Worm (Caenorhabditis elegans): ENCODE measurements around the gene mtre-1.

The mtre-1 gene

DNA sequence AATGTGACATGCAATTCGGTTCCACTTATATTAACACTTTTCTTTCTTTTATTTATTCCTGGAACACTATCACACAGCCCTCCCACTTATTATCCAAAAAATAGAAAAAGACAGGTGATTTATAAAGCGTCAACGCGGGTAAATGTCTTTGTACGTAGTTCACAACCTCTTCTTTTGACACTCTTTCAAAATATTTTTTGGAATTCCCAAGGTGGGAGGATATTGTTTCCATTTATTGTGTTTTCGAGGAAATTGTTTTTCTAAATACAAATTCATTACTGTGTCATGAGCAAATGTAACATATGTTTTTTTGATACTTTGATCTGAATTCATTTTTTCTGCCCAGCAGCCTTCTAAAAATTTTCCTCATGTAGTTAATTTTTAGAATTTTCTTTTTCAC lies 7.5 kb upstream of the mtre-1 start (continued):
- TF ChIP-seq ceh-90 (tag; optimal IDR thresholded peaks at IDR 0.05) (no peak), dpl-1 (GFP tag; optimal IDR thresholded peaks at IDR 0.05) (no peak), mep-1 (tag; optimal IDR thresholded peaks at IDR 0.05) (no peak), jun-1 (tag; optimal IDR thresholded peaks at IDR 0.05) (no peak), nhr-20 (tag; optimal IDR thresholded peaks at IDR 0.05) (no peak), grh-1 (GFP tag; IDR thresholded peaks at IDR 0.05) (no peak), unc-62 (GFP tag; optimal IDR thresholded peaks at IDR 0.05) (no peak), sup-37 (GFP tag; optimal IDR thresholded peaks at IDR 0.05) (no peak), isw-1 (GFP tag; IDR thresholded peaks at IDR 0.05) (no peak), unc-98 (GFP tag; IDR thresholded peaks at IDR 0.05) (no peak), dsc-1 (tag; optimal IDR thresholded peaks at IDR 0.05) (peak; percentile 45), lir-3 (tag; optimal IDR thresholded peaks at IDR 0.05; ENCODE audit: poor library complexity) (no peak)

DNA sequence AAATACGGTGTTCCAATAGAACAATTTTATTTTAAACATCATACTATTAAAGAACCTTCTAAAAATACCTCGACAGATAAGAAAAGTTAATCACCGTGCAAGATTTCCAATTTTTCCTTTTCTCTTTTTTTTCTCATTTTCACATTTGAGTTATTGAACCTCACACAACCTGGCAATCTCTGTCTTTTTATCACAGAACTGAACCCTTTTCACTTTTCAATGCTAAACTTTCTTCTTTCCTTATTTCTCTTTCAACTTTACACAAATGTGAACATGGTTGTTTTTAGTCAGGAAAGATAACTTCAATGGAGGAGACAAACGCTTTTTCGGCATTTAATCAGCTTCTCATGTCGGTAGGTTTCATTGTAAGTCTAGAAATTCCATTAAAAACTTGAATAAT lies 2.5 kb upstream of the mtre-1 start, which contains the start of gene T05H10.4:
Gene T05H10.4, plus strand, starts transcription at position 301 of the 400 bp plus-strand sequence.
- peak; percentile 53 for TF ChIP-seq blmp-1 (tag; optimal IDR thresholded peaks at IDR 0.05)
- TF ChIP-seq ceh-63 (GFP tag; optimal IDR thresholded peaks at IDR 0.05): no peak
- no peak for TF ChIP-seq sox-4 (tag; optimal IDR thresholded peaks at IDR 0.05)

DNA sequence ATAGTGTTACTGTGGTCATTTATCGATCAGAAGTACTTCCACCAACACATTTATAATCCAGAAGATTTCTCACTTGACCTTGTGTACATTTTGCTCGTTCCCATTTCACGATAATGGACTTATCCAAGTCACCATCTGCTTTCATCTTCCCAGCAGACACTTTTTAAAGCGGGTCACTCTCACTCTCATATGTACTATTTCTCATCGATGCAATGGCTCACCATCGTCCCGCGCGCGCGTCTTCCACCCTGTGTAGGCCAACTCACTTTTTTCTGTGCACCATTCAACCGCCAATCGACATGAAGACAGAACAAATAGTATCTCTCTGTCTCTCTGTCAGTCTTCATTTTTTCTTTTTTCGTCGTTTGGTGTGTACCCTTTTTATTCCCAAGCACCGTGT lies 1.8 kb upstream of the mtre-1 start:
- TF ChIP-seq F16B12.6 (tag; optimal IDR thresholded peaks at IDR 0.05) (no peak), nhr-19 (GFP tag; conservative IDR thresholded peaks at IDR 0.05) (no peak), hlh-4 (tag; optimal IDR thresholded peaks at IDR 0.05) (no peak), skn-1 (tag; optimal IDR thresholded peaks at IDR 0.05) (no peak), nhr-85 (tag) (no peak), Y116A8C.19 (tag; optimal IDR thresholded peaks at IDR 0.05; ENCODE audit: borderline replicate concordance) (no peak), unc-86 (tag; optimal IDR thresholded peaks at IDR 0.05) (no peak), nhr-77 (tag; optimal IDR thresholded peaks at IDR 0.05) (no peak), sox-4 (tag; optimal IDR thresholded peaks at IDR 0.05) (no peak), lin-15B (tag; optimal IDR thresholded peaks at IDR 0.05) (no peak), lin-39 (tag; optimal IDR thresholded peaks at IDR 0.05) (no peak), ztf-4 (tag; optimal IDR thresholded peaks at IDR 0.05) (no peak), efl-1 (optimal IDR thresholded peaks at IDR 0.05) (no peak), efl-1 (GFP tag; optimal IDR thresholded peaks at IDR 0.05 in 1 of 2) (no peak), rnt-1 (tag; optimal IDR thresholded peaks at IDR 0.05) (no peak)

DNA sequence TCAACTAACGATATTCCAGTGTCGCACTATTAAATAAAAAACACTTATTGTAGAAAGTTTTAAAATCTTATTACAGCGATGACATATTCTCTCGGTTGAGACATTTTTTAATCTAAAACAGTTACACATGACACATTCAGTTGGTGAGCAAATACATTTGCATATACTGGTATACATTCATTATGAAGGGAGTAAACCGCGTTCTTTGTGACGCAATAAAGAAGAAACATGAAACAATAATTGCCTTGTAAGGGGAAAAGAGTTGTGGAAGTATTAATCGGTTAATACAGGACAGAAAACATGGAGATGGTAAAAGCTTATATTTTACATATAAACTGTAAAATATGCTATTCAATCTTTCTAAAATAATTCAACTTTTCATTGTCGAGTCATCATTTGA lies 953 bp upstream of the mtre-1 start:
- TF ChIP-seq sup-37 (GFP tag; optimal IDR thresholded peaks at IDR 0.05) (no peak), lin-13 (GFP tag; optimal IDR thresholded peaks at IDR 0.05) (no peak), egl-13 (tag; optimal IDR thresholded peaks at IDR 0.05) (no peak), unc-86 (tag; optimal IDR thresholded peaks at IDR 0.05) (no peak), sox-4 (tag; optimal IDR thresholded peaks at IDR 0.05) (no peak), unc-30 (tag; optimal IDR thresholded peaks at IDR 0.05) (no peak), nhr-11 (tag; optimal IDR thresholded peaks at IDR 0.05) (no peak)

DNA sequence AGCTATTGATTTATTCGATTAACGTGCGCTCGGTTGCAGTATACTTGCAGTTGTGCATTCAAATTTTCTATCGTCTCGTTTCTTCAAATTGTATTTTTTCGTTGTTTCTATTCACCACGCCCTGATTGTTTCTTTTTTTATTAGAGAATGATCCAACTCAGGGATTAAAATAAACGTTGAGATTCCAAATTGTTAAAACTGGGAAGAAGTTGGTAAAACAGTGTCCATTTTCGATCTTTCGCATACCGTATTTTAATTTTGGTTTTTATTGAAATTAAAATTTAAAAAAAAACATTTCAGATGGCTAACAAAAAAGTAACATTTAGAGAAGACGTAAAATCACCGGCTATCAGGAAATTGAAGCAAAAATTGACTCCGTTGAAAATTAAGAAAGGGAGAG lies 3.1 kb downstream of the mtre-1 start, which contains the start of gene apn-1:
Gene apn-1, plus strand, starts transcription at position 301 of the 400 bp plus-strand sequence.
- TF ChIP-seq lin-14 (GFP tag; optimal IDR thresholded peaks at IDR 0.05) (no peak), lir-3 (tag; optimal IDR thresholded peaks at IDR 0.05; ENCODE audit: poor library complexity) (no peak), aha-1 (tag; optimal IDR thresholded peaks at IDR 0.05) (no peak), swsn-7 (tag; optimal IDR thresholded peaks at IDR 0.05) (no peak), jun-1 (tag; optimal IDR thresholded peaks at IDR 0.05) (no peak), unc-130 (tag; optimal IDR thresholded peaks at IDR 0.05) (no peak), nhr-28 (tag; optimal IDR thresholded peaks at IDR 0.05) (no peak), nhr-76 (tag; optimal IDR thresholded peaks at IDR 0.05) (no peak), ets-5 (GFP tag; IDR thresholded peaks at IDR 0.05) (no peak), lin-39 (tag; optimal IDR thresholded peaks at IDR 0.05) (no peak), ceh-8 (GFP tag; optimal IDR thresholded peaks at IDR 0.05) (no peak), alr-1 (tag; optimal IDR thresholded peaks at IDR 0.05; ENCODE audit: borderline replicate concordance) (no peak), ceh-90 (tag; optimal IDR thresholded peaks at IDR 0.05) (no peak), skn-1 (tag; optimal IDR thresholded peaks at IDR 0.05) (no peak)

All from whole organism, L1 larva.